In the genomic region with DNA sequence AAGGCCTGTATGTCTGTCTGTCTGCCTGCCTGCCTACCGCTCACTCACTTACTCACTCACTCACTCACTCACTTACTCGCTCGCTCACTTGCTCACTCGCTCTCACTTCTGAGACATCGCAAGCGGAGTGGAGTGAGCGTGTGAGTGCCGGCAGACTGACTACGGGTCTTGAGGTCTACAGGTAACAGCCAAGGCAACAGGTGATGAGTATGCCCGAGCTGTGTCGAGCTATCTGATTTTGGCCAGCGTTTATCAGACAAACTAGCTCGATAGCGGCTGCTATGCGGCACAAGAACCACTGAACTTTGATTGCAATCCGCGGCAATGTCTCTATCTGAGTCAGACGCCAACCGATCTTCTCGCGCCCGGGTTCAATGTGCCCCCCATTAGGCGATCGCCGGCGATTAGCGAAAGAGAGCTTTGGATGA, we compare ENCODE assay signal across 5 fruit fly cellular contexts.
A peak's percentile ranks its signal among the peaks of the same experiment; 100 is the strongest.
TF ChIP-seq lines count a peak whose summit lies in the region.

No protein-coding gene starts in this region.

- no peak for TF ChIP-seq CTCF in whole organism, embryonic (GFP tag; optimal IDR thresholded peaks at IDR 0.05; lab: Kevin White, UChicago)

TF ChIP-seq in whole organism, adult, 20 proteins besides CTCF, POLR2A, EP300 and RAD21:
- TF ChIP-seq CG7101 (tag; optimal IDR thresholded peaks at IDR 0.05; lab: Kevin White, UChicago) (no peak), cic (GFP tag; optimal IDR thresholded peaks at IDR 0.05; lab: Kevin White, UChicago) (peak; percentile 58), pad (GFP tag; optimal IDR thresholded peaks at IDR 0.05; lab: Kevin White, UChicago) (peak; percentile 8), CG7045 (GFP tag; optimal IDR thresholded peaks at IDR 0.05; lab: Kevin White, UChicago) (no peak), toe (GFP tag; optimal IDR thresholded peaks at IDR 0.05; lab: Kevin White, UChicago) (no peak), CG1620 (GFP tag; optimal IDR thresholded peaks at IDR 0.05; lab: Kevin White, UChicago) (no peak), ovo (GFP tag; optimal IDR thresholded peaks at IDR 0.05; lab: Kevin White, UChicago) (no peak), kay (GFP tag; lab: Kevin White, UChicago; ENCODE audit: borderline replicate concordance) (no peak), Mnt (GFP tag; optimal IDR thresholded peaks at IDR 0.05; lab: Kevin White, UChicago) (peak; percentile 1), CG14711 (tag; optimal IDR thresholded peaks at IDR 0.05; lab: Kevin White, UChicago) (no peak), Hr96 (GFP tag; optimal IDR thresholded peaks at IDR 0.05; lab: Kevin White, UChicago) (no peak), CG5204 (GFP tag; optimal IDR thresholded peaks at IDR 0.05; lab: Kevin White, UChicago) (no peak), CG12768 (GFP tag; optimal IDR thresholded peaks at IDR 0.05; lab: Kevin White, UChicago) (peak; percentile 3)
TF ChIP-seq in whole organism, adult: peak in this region for 4.

TF ChIP-seq in whole organism, embryonic, 481 proteins besides CTCF, POLR2A, EP300 and RAD21 (continues in another document):
- peak; percentile 80 for TF ChIP-seq Med (GFP tag; lab: Kevin White, UChicago)
- TF ChIP-seq CG34376 (GFP tag; optimal IDR thresholded peaks at IDR 0.05; lab: Kevin White, UChicago): peak; percentile 63
- peak; percentile 64 for TF ChIP-seq CG8478 (optimal IDR thresholded peaks at IDR 0.05; lab: Kevin White, UChicago)
- TF ChIP-seq exex (tag; optimal IDR thresholded peaks at IDR 0.05; lab: Kevin White, UChicago): peak; percentile 40
- TF ChIP-seq chm (GFP tag; IDR thresholded peaks at IDR 0.05; lab: Robert Waterston, UW): no peak
- peak; percentile 35 for TF ChIP-seq cwo (GFP tag; optimal IDR thresholded peaks at IDR 0.05; lab: Kevin White, UChicago)
- TF ChIP-seq sd (tag; optimal IDR thresholded peaks at IDR 0.05; lab: Kevin White, UChicago): peak; percentile 36
- peak; percentile 99 for TF ChIP-seq grn (GFP tag; optimal IDR thresholded peaks at IDR 0.05; lab: Kevin White, UChicago)
- peak; percentile 28 for TF ChIP-seq lab (GFP tag; optimal IDR thresholded peaks at IDR 0.05; lab: Kevin White, UChicago)
- TF ChIP-seq Scr (GFP tag; IDR thresholded peaks at IDR 0.05; lab: Robert Waterston, UW; ENCODE audit: partially characterized antibody): 0 out of 2 replicates have a peak, but pooled peaks have one; percentile 16
- peak; percentile 21 for TF ChIP-seq CG15479 (GFP tag; optimal IDR thresholded peaks at IDR 0.05; lab: Kevin White, UChicago)
- TF ChIP-seq CG13287 (GFP tag; IDR thresholded peaks at IDR 0.05; lab: Robert Waterston, UW; ENCODE audit: partially characterized antibody): peak; percentile 20
- no peak for TF ChIP-seq Hr51 (GFP tag; optimal IDR thresholded peaks at IDR 0.05; lab: Kevin White, UChicago)
- TF ChIP-seq E2f2 (GFP tag; IDR thresholded peaks at IDR 0.05; lab: Robert Waterston, UW): no peak
- no peak for TF ChIP-seq sob (GFP tag; IDR thresholded peaks at IDR 0.05; lab: Robert Waterston, UW)
- TF ChIP-seq mirr (GFP tag; optimal IDR thresholded peaks at IDR 0.05; lab: Kevin White, UChicago): peak; percentile 56
- TF ChIP-seq Trl (optimal IDR thresholded peaks at IDR 0.05; lab: Kevin White, UChicago): peak; percentile 34 to 47
- no peak for TF ChIP-seq Trl (GFP tag; optimal IDR thresholded peaks at IDR 0.05; lab: Kevin White, UChicago)

TF ChIP-seq in whole organism, prepupa, 60 proteins besides CTCF, POLR2A, EP300 and RAD21:
- TF ChIP-seq CG9139 (GFP tag; optimal IDR thresholded peaks at IDR 0.05; lab: Kevin White, UChicago) (no peak), salr (GFP tag; optimal IDR thresholded peaks at IDR 0.05; lab: Kevin White, UChicago) (no peak), Sox102F (GFP tag; optimal IDR thresholded peaks at IDR 0.05; lab: Kevin White, UChicago) (no peak), CG7368 (GFP tag; optimal IDR thresholded peaks at IDR 0.05; lab: Kevin White, UChicago) (no peak), Sox14 (GFP tag; optimal IDR thresholded peaks at IDR 0.05; lab: Kevin White, UChicago) (no peak), CG1621 (tag; optimal IDR thresholded peaks at IDR 0.05; lab: Kevin White, UChicago) (no peak), CG31627 (GFP tag; optimal IDR thresholded peaks at IDR 0.05; lab: Kevin White, UChicago) (no peak), CG10631 (GFP tag; optimal IDR thresholded peaks at IDR 0.05; lab: Kevin White, UChicago) (no peak), CG10669 (GFP tag; optimal IDR thresholded peaks at IDR 0.05; lab: Kevin White, UChicago) (no peak), CG34406 (GFP tag; optimal IDR thresholded peaks at IDR 0.05; lab: Kevin White, UChicago) (no peak), spab (GFP tag; optimal IDR thresholded peaks at IDR 0.05; lab: Kevin White, UChicago) (no peak), svp (GFP tag; lab: Kevin White, UChicago) (peak; percentile 73), Eip78C (GFP tag; lab: Kevin White, UChicago) (peak; percentile 23), Hr38 (GFP tag; optimal IDR thresholded peaks at IDR 0.05; lab: Kevin White, UChicago) (no peak), Hr39 (GFP tag; optimal IDR thresholded peaks at IDR 0.05; lab: Kevin White, UChicago) (no peak), CG6163 (GFP tag; IDR thresholded peaks at IDR 0.05; lab: Robert Waterston, UW) (no peak), CG11294 (GFP tag; IDR thresholded peaks at IDR 0.05; lab: Robert Waterston, UW) (no peak), Eip75B (GFP tag; optimal IDR thresholded peaks at IDR 0.05; lab: Kevin White, UChicago) (no peak)

TF ChIP-seq in whole organism, pupa, 21 proteins besides CTCF, POLR2A, EP300 and RAD21:
- no peak for TF ChIP-seq gl (tag; optimal IDR thresholded peaks at IDR 0.05; lab: Kevin White, UChicago)
- no peak for TF ChIP-seq CG10348 (GFP tag; IDR thresholded peaks at IDR 0.05; lab: Robert Waterston, UW)
- no peak for TF ChIP-seq CG17806 (tag; optimal IDR thresholded peaks at IDR 0.05; lab: Kevin White, UChicago)
- TF ChIP-seq CG14655 (GFP tag; optimal IDR thresholded peaks at IDR 0.05; lab: Kevin White, UChicago): no peak
- TF ChIP-seq CG8159 (tag; optimal IDR thresholded peaks at IDR 0.05; lab: Kevin White, UChicago): no peak
- TF ChIP-seq fd96Ca (GFP tag; IDR thresholded peaks at IDR 0.05; lab: Robert Waterston, UW): no peak
- no peak for TF ChIP-seq CG12605 (GFP tag; IDR thresholded peaks at IDR 0.05; lab: Robert Waterston, UW)
- no peak for TF ChIP-seq CG15710 (tag; optimal IDR thresholded peaks at IDR 0.05; lab: Kevin White, UChicago)
- no peak for TF ChIP-seq CG34367 (tag; optimal IDR thresholded peaks at IDR 0.05; lab: Kevin White, UChicago)
- no peak for TF ChIP-seq CG32121 (GFP tag; IDR thresholded peaks at IDR 0.05; lab: Robert Waterston, UW)
- TF ChIP-seq EcR (GFP tag; optimal IDR thresholded peaks at IDR 0.05; lab: Kevin White, UChicago): peak; percentile 83
- TF ChIP-seq CG4496 (GFP tag; IDR thresholded peaks at IDR 0.05; lab: Robert Waterston, UW): no peak
- peak; percentile 35 for TF ChIP-seq CG13204 (GFP tag; optimal IDR thresholded peaks at IDR 0.05; lab: Kevin White, UChicago)

TF ChIP-seq in whole organism, wandering third instar larva, 38 proteins besides CTCF, POLR2A, EP300 and RAD21:
- TF ChIP-seq psq (GFP tag; optimal IDR thresholded peaks at IDR 0.05; lab: Kevin White, UChicago) (no peak), fru (GFP tag; optimal IDR thresholded peaks at IDR 0.05; lab: Kevin White, UChicago) (no peak), Dfd (GFP tag; optimal IDR thresholded peaks at IDR 0.05; lab: Kevin White, UChicago) (no peak), Hr83 (GFP tag; optimal IDR thresholded peaks at IDR 0.05; lab: Kevin White, UChicago; ENCODE audit: poor library complexity, severe bottlenecking) (peak; percentile 38), dl (GFP tag; optimal IDR thresholded peaks at IDR 0.05; lab: Kevin White, UChicago; ENCODE audit: insufficient read depth in 1 of 2, partially characterized antibody in 2 of 2) (peak in 1 of 2 experiments; percentile 44), Dif (GFP tag; optimal IDR thresholded peaks at IDR 0.05; lab: Kevin White, UChicago; ENCODE audit: partially characterized antibody) (peak; percentile 63), N (GFP tag; optimal IDR thresholded peaks at IDR 0.05; lab: Kevin White, UChicago) (no peak), h (GFP tag; optimal IDR thresholded peaks at IDR 0.05; lab: Kevin White, UChicago) (peak; percentile 14), lola (GFP tag; optimal IDR thresholded peaks at IDR 0.05; lab: Kevin White, UChicago) (no peak)
